Worm (Caenorhabditis elegans) whole organism, L4 larva: ENCODE measurements around the gene pgm-2.

ENCODE experiments used
- Y75B8A.6 ChIP-seq: fragments of 200-800 bp; sonication (Bioruptor generic); IDR thresholded peaks from 2 replicates; pipeline ENCODE4 v1.3.6; 2022; ENCODE audit warnings: missing genetic modification reagents, missing genetic modification characterization, missing compliant biosample characterization
- ceh-82 ChIP-seq: sonication (generic microtip); optimal IDR thresholded peaks from 2 replicates; lab custom pipeline; 2017; ENCODE audit warnings: missing biosample characterization, missing genetic modification characterization
- dmd-8 ChIP-seq: fragments of 200-800 bp; sonication (Bioruptor generic); IDR thresholded peaks from 2 replicates; pipeline ENCODE4 v1.3.6; 2022; ENCODE audit warnings: missing genetic modification characterization, missing compliant biosample characterization
- duxl-1 ChIP-seq: sonication (generic microtip); optimal IDR thresholded peaks from 2 replicates; lab custom pipeline; 2016; ENCODE audit warnings: mild to moderate bottlenecking, missing genetic modification characterization, moderate library complexity, missing compliant biosample characterization; ENCODE audit not compliant: poor library complexity
- mes-2 ChIP-seq: sonication (generic microtip); optimal IDR thresholded peaks from 2 replicates; lab custom pipeline; 2016; ENCODE audit warnings: missing genotype, mild to moderate bottlenecking, missing genetic modification characterization, missing compliant biosample characterization; ENCODE audit not compliant: poor library complexity, severe bottlenecking
- nhr-11 ChIP-seq: fragments of 150-350 bp; optimal IDR thresholded peaks from 2 replicates; lab custom pipeline; 2014; ENCODE audit warnings: missing biosample characterization, missing genetic modification characterization
- nhr-77 ChIP-seq: fragments of 150-350 bp; optimal IDR thresholded peaks from 2 replicates; lab custom pipeline; 2014; ENCODE audit warnings: missing biosample characterization, missing genetic modification characterization
- pqm-1 ChIP-seq: sonication (generic microtip); optimal IDR thresholded peaks from 2 replicates; lab custom pipeline; 2017; ENCODE audit warnings: missing biosample characterization, missing genetic modification characterization
- set-16 ChIP-seq: fragments of 200-800 bp; sonication (Bioruptor generic); IDR thresholded peaks from 2 replicates; pipeline ENCODE4 v1.3.6; 2022; ENCODE audit warnings: missing genetic modification reagents, missing genetic modification characterization, missing compliant biosample characterization
- snpc-4 ChIP-seq: fragments of 150-350 bp; optimal IDR thresholded peaks from 2 replicates; lab custom pipeline; 2014; ENCODE audit warnings: missing biosample characterization, missing genetic modification characterization
- spr-1 ChIP-seq: sonication (generic microtip); optimal IDR thresholded peaks from 2 replicates; lab custom pipeline; 2016; ENCODE audit warnings: mild to moderate bottlenecking, missing genetic modification characterization, missing compliant biosample characterization
- zag-1 ChIP-seq: fragments of 150-350 bp; optimal IDR thresholded peaks from 2 replicates; lab custom pipeline; 2014; ENCODE audit warnings: missing biosample characterization, missing genetic modification characterization

- TF ChIP-seq zag-1 (tag; lab: Kevin White, UChicago): no peak
- no peak for TF ChIP-seq duxl-1 (tag; lab: Kevin White, UChicago)
- TF ChIP-seq dmd-8 (GFP tag; lab: Robert Waterston, UW): no peak
- no peak for TF ChIP-seq snpc-4 (tag; lab: Kevin White, UChicago)
- TF ChIP-seq nhr-11 (tag; lab: Kevin White, UChicago): no peak
- TF ChIP-seq mes-2 (tag; lab: Kevin White, UChicago): no peak
- no peak for TF ChIP-seq Y75B8A.6 (GFP tag; lab: Robert Waterston, UW)
- TF ChIP-seq set-16 (GFP tag; lab: Robert Waterston, UW): no peak
- TF ChIP-seq pqm-1 (tag; lab: Kevin White, UChicago): no peak
- no peak for TF ChIP-seq spr-1 (tag; lab: Kevin White, UChicago)
- no peak for TF ChIP-seq ceh-82 (tag; lab: Kevin White, UChicago)
- no peak for TF ChIP-seq nhr-77 (tag; lab: Kevin White, UChicago)
Measured at ce11 chrIII:13341275-13341626, 42.1 kb downstream of the pgm-2 start, which contains the start of gene nud-1.
